Fruit fly (Drosophila melanogaster) whole organism, embryonic: Measurements from ENCODE around the gene parvin.
A peak's percentile ranks its signal among the peaks of the same experiment; 100 is the strongest.

ENCODE experiments used
- CG10321 ChIP-seq: fragments of 200-800 bp; sonication (Bioruptor generic); IDR thresholded peaks from 2 replicates; pipeline ENCODE4 v1.3.6; 2022; ENCODE audit warnings: missing biosample characterization, missing genetic modification characterization
- CG10543 ChIP-seq: fragments of 200-800 bp; sonication (Bioruptor generic); optimal IDR thresholded peaks from 3 replicates; lab custom pipeline; 2017; ENCODE audit warnings: missing biosample characterization, mild to moderate bottlenecking, missing genetic modification characterization, moderate library complexity
- CG10654 ChIP-seq: fragments of 200-800 bp; sonication (Bioruptor generic); optimal IDR thresholded peaks from 2 replicates; lab custom pipeline; 2016; ENCODE audit warnings: missing biosample characterization, missing genetic modification characterization
- CG12236 ChIP-seq: fragments of 200-800 bp; sonication (Bioruptor generic); optimal IDR thresholded peaks from 2 replicates; lab custom pipeline; 2016; ENCODE audit warnings: missing biosample characterization, missing genetic modification characterization
- CG12942 ChIP-seq: fragments of 200-800 bp; sonication (Bioruptor generic); optimal IDR thresholded peaks from 3 replicates; lab custom pipeline; 2016; ENCODE audit warnings: missing biosample characterization, missing genetic modification characterization
- CG14014 ChIP-seq: fragments of 200-800 bp; sonication (Bioruptor generic); IDR thresholded peaks from 2 replicates; pipeline ENCODE4 v1.3.6; 2022; ENCODE audit warnings: missing biosample characterization, missing genetic modification characterization
- CG14050 ChIP-seq: fragments of 200-800 bp; sonication (Bioruptor generic); IDR thresholded peaks from 3 replicates; pipeline ENCODE4 v1.3.6; 2022; ENCODE audit warnings: missing biosample characterization, missing genetic modification characterization
- CG15269 ChIP-seq: fragments of 200-800 bp; sonication (Bioruptor generic); optimal IDR thresholded peaks from 2 replicates; lab custom pipeline; 2018; ENCODE audit warnings: missing biosample characterization, mild to moderate bottlenecking, missing genetic modification characterization, moderate library complexity
- CG1647 ChIP-seq: fragments of 200-800 bp; sonication (Bioruptor generic); optimal IDR thresholded peaks from 3 replicates; lab custom pipeline; 2016; ENCODE audit warnings: missing biosample characterization, missing genetic modification characterization
- CG16779 ChIP-seq: fragments of 200-800 bp; sonication (Bioruptor generic); IDR thresholded peaks from 2 replicates; pipeline ENCODE4 v1.3.6; 2022; ENCODE audit warnings: missing biosample characterization, missing genetic modification characterization
- CG17912 ChIP-seq: fragments of 200-800 bp; sonication (Bioruptor generic); optimal IDR thresholded peaks from 2 replicates; lab custom pipeline; 2018; ENCODE audit warnings: missing biosample characterization, mild to moderate bottlenecking, missing genetic modification characterization
- CG18599 ChIP-seq: fragments of 200-800 bp; sonication (Bioruptor generic); optimal IDR thresholded peaks from 3 replicates; lab custom pipeline; 2017; ENCODE audit warnings: missing biosample characterization, missing genetic modification characterization, mild to moderate bottlenecking, moderate library complexity, missing genetic modification reagents
- CG30431 ChIP-seq: fragments of 200-800 bp; sonication (Bioruptor generic); optimal IDR thresholded peaks from 2 replicates; lab custom pipeline; 2017; ENCODE audit warnings: missing biosample characterization, missing genetic modification characterization
- CG31388 ChIP-seq: fragments of 200-800 bp; sonication (Bioruptor generic); optimal IDR thresholded peaks from 2 replicates; lab custom pipeline; 2016; ENCODE audit warnings: missing biosample characterization, missing genetic modification characterization
- CG3281 ChIP-seq: fragments of 200-800 bp; sonication (Bioruptor generic); optimal IDR thresholded peaks from 3 replicates; lab custom pipeline; 2017; ENCODE audit warnings: missing biosample characterization, mild to moderate bottlenecking, missing genetic modification characterization
- CG3847 ChIP-seq: fragments of 200-800 bp; sonication (Bioruptor generic); IDR thresholded peaks from 2 replicates; pipeline ENCODE4 v1.3.6; 2022; ENCODE audit warnings: missing biosample characterization, missing genetic modification characterization
- CG6854 ChIP-seq: fragments of 200-800 bp; sonication (Bioruptor generic); optimal IDR thresholded peaks from 3 replicates; lab custom pipeline; 2017; ENCODE audit warnings: missing biosample characterization, mild to moderate bottlenecking, missing genetic modification characterization
- CG7357 ChIP-seq: fragments of 200-800 bp; sonication (Bioruptor generic); IDR thresholded peaks from 3 replicates; pipeline ENCODE4 v1.3.6; 2022; ENCODE audit warnings: missing biosample characterization, missing genetic modification characterization
- CG7372 ChIP-seq: fragments of 200-800 bp; sonication (Bioruptor generic); IDR thresholded peaks from 2 replicates; pipeline ENCODE4 v1.3.6; 2022; ENCODE audit warnings: missing biosample characterization, missing genetic modification characterization
- Dad ChIP-seq: fragments of 200-800 bp; sonication (Bioruptor generic); optimal IDR thresholded peaks from 3 replicates; lab custom pipeline; 2016; ENCODE audit warnings: missing biosample characterization, missing genetic modification characterization
- Dek ChIP-seq: fragments of 200-800 bp; sonication (Bioruptor generic); optimal IDR thresholded peaks from 3 replicates; lab custom pipeline; 2019; ENCODE audit warnings: missing biosample characterization, mild to moderate bottlenecking, missing genetic modification characterization, moderate library complexity
- Gsc ChIP-seq: fragments of 200-800 bp; sonication (Bioruptor generic); IDR thresholded peaks from 2 replicates; pipeline ENCODE4 v1.3.6; 2022; ENCODE audit warnings: missing biosample characterization, missing genetic modification characterization
- Gug ChIP-seq: fragments of 200-800 bp; sonication (Bioruptor generic); IDR thresholded peaks from 4 replicates; pipeline ENCODE4 v1.3.6; 2022; ENCODE audit warnings: missing biosample characterization, missing genetic modification characterization
- H2.0 ChIP-seq: fragments of 200-800 bp; sonication (Bioruptor generic); IDR thresholded peaks from 2 replicates; pipeline ENCODE4 v1.3.6; 2022; ENCODE audit warnings: missing biosample characterization, missing genetic modification characterization
- Hr78 ChIP-seq, 2 experiments: fragments of 200-800 bp in 1 of 2; fragments of >200 bp in 1 of 2; sonication (Bioruptor generic) in 1 of 2; optimal IDR thresholded peaks; 2 replicates each; lab custom pipeline; 2017 to 2019; ENCODE audit warnings: missing biosample characterization in 2 of 2, missing genetic modification characterization in 2 of 2, mild to moderate bottlenecking in 1 of 2, moderate library complexity in 1 of 2
- Oaz ChIP-seq: fragments of 200-800 bp; sonication (Bioruptor generic); IDR thresholded peaks from 2 replicates; pipeline ENCODE4 v1.3.6; 2022; ENCODE audit warnings: missing biosample characterization, missing genetic modification characterization
- PHDP ChIP-seq: fragments of 200-800 bp; sonication (Bioruptor generic); optimal IDR thresholded peaks from 3 replicates; lab custom pipeline; 2018; ENCODE audit warnings: missing biosample characterization, mild to moderate bottlenecking, missing genetic modification characterization, moderate library complexity
- Ravus ChIP-seq: fragments of 200-800 bp; sonication (Bioruptor generic); IDR thresholded peaks from 2 replicates; pipeline ENCODE4 v1.3.6; 2022; ENCODE audit warnings: missing biosample characterization, missing genetic modification characterization
- br ChIP-seq: fragments of >200 bp; optimal IDR thresholded peaks from 2 replicates; lab custom pipeline; 2017
- crol ChIP-seq: fragments of 200-800 bp; sonication (Bioruptor generic); IDR thresholded peaks from 2 replicates; pipeline ENCODE4 v1.3.6; 2022; ENCODE audit warnings: missing biosample characterization, missing genetic modification characterization
- dimm ChIP-seq: fragments of 200-800 bp; sonication (Bioruptor generic); IDR thresholded peaks from 2 replicates; pipeline ENCODE4 v1.3.6; 2022; ENCODE audit warnings: missing biosample characterization, missing genetic modification characterization
- fd3F ChIP-seq: fragments of 200-800 bp; sonication (Bioruptor generic); optimal IDR thresholded peaks from 2 replicates; lab custom pipeline; 2018; ENCODE audit warnings: missing biosample characterization, mild to moderate bottlenecking, missing genetic modification characterization, moderate library complexity
- fd96Cb ChIP-seq: fragments of 200-800 bp; sonication (Bioruptor generic); optimal IDR thresholded peaks from 2 replicates; lab custom pipeline; 2018; ENCODE audit warnings: missing biosample characterization, mild to moderate bottlenecking, missing genetic modification characterization, moderate library complexity
- grau ChIP-seq: fragments of 200-800 bp; optimal IDR thresholded peaks from 3 replicates; lab custom pipeline; 2019; ENCODE audit warnings: missing biosample characterization, mild to moderate bottlenecking, missing genetic modification characterization, moderate library complexity
- hkb ChIP-seq, 2 experiments: fragments of 200-800 bp in 1 of 2; fragments of >200 bp in 1 of 2; sonication (Bioruptor generic) in 1 of 2; IDR thresholded peaks in 1 of 2; optimal IDR thresholded peaks in 1 of 2; 2 replicates each; pipeline versions ENCODE4 v1.3.6 to Lab custom; 2017 to 2022; ENCODE audit warnings: missing biosample characterization in 1 of 2, missing genetic modification characterization in 1 of 2
- hth ChIP-seq: fragments of >200 bp; optimal IDR thresholded peaks from 2 replicates; lab custom pipeline; 2017; ENCODE audit warnings: inconsistent platforms
- inv ChIP-seq: fragments of 200-800 bp; sonication (Bioruptor generic); IDR thresholded peaks from 2 replicates; pipeline ENCODE4 v1.3.6; 2022; ENCODE audit warnings: missing biosample characterization, missing genetic modification characterization; ENCODE audit not compliant: partially characterized antibody
- jing ChIP-seq: fragments of 200-800 bp; sonication (Bioruptor generic); optimal IDR thresholded peaks from 2 replicates; lab custom pipeline; 2018; ENCODE audit warnings: missing biosample characterization, mild to moderate bottlenecking, missing genetic modification characterization
- jumu ChIP-seq: fragments of 200-800 bp; sonication (Bioruptor generic); optimal IDR thresholded peaks from 3 replicates; lab custom pipeline; 2016; ENCODE audit warnings: missing biosample characterization, missing genetic modification characterization
- kay ChIP-seq: fragments of 200-800 bp; sonication (Bioruptor generic); optimal IDR thresholded peaks from 2 replicates; lab custom pipeline; 2016; ENCODE audit warnings: missing biosample characterization, missing genetic modification characterization
- kni ChIP-seq: fragments of 200-800 bp; sonication (Bioruptor generic); optimal IDR thresholded peaks from 3 replicates; lab custom pipeline; 2017; ENCODE audit warnings: mild to moderate bottlenecking, missing biosample characterization, missing genetic modification reagents, missing genetic modification characterization
- knrl ChIP-seq: fragments of 200-800 bp; sonication (Bioruptor generic); IDR thresholded peaks from 3 replicates; pipeline ENCODE4 v1.3.6; 2022; ENCODE audit warnings: missing biosample characterization, missing genetic modification characterization; ENCODE audit not compliant: partially characterized antibody
- nom ChIP-seq: fragments of 200-800 bp; sonication (Bioruptor generic); optimal IDR thresholded peaks from 2 replicates; lab custom pipeline; 2017; ENCODE audit warnings: missing biosample characterization, missing genetic modification characterization, mild to moderate bottlenecking, moderate library complexity, missing genetic modification reagents
- onecut ChIP-seq: fragments of 200-800 bp; sonication (Bioruptor generic); IDR thresholded peaks from 2 replicates; pipeline ENCODE4 v1.3.6; 2022; ENCODE audit warnings: missing biosample characterization, missing genetic modification characterization
- sd ChIP-seq: fragments of 200-800 bp; sonication (Bioruptor generic); optimal IDR thresholded peaks from 3 replicates; lab custom pipeline; 2018; ENCODE audit warnings: missing biosample characterization, mild to moderate bottlenecking, missing genetic modification characterization, moderate library complexity
- sens-2 ChIP-seq: fragments of 200-800 bp; sonication (Bioruptor generic); IDR thresholded peaks from 2 replicates; pipeline ENCODE4 v1.3.6; 2022; ENCODE audit warnings: missing biosample characterization, missing genetic modification characterization
- sisA ChIP-seq: fragments of 200-800 bp; sonication (Bioruptor generic); IDR thresholded peaks from 2 replicates; pipeline ENCODE4 v1.3.6; 2022; ENCODE audit warnings: missing biosample characterization, missing genetic modification characterization
- stc ChIP-seq: fragments of 200-800 bp; sonication (Bioruptor generic); IDR thresholded peaks from 2 replicates; pipeline ENCODE4 v1.3.6; 2022; ENCODE audit warnings: missing biosample characterization, missing genetic modification characterization
- toy ChIP-seq: fragments of 200-800 bp; sonication (Bioruptor generic); IDR thresholded peaks from 2 replicates; pipeline ENCODE4 v1.3.6; 2022; ENCODE audit warnings: missing biosample characterization, missing genetic modification characterization
- wek ChIP-seq: fragments of 200-800 bp; sonication (Bioruptor generic); optimal IDR thresholded peaks from 3 replicates; lab custom pipeline; 2018; ENCODE audit warnings: missing biosample characterization, mild to moderate bottlenecking, missing genetic modification characterization, moderate library complexity
- zfh1 ChIP-seq: fragments of 200-800 bp; sonication (Bioruptor generic); IDR thresholded peaks from 3 replicates; pipeline ENCODE4 v1.3.6; 2022; ENCODE audit warnings: missing biosample characterization, missing genetic modification characterization

The parvin gene

DNA sequence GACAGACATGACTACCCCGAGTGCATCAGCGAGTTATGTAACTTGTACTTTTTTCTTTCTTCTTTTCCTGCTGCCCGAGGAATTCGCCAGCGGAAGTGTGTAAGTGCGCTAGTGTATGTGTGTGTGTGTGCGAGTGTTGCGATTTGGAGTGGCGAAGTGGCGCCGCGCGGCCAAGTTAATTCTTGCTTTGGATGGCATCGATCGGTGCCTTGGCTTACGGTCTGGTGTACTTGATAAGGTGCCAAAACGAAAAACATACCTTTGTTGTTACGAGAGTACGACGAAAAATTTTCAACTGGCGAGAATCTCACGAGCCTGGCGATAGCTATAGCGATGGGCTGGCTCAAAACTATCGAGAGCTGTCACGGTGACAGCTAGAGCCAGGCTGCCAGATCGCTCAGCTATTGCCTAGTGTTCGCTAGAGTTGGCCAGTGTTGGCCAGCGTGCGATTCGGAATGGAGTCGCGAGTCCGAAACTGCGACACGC is 1.8 kb upstream of the parvin start, which contains the start of the genes CG18809, COX6B, CG33932 and Rpp20 (continued):
- TF ChIP-seq stc (no peak), Dad (peak; percentile 60), fd96Cb (tag; lab: Kevin White, UChicago) (no peak), sisA (GFP tag; lab: Robert Waterston, UW) (peak; percentile 62; the same call in 1 of the 2 replicates), grau (tag; lab: Kevin White, UChicago) (peak; percentile 54), crol (GFP tag; lab: Robert Waterston, UW) (no peak), CG1647 (GFP tag; lab: Kevin White, UChicago) (peak; percentile 63), onecut (GFP tag; lab: Robert Waterston, UW) (peak; percentile 53), CG7357 (GFP tag; lab: Robert Waterston, UW) (no peak), CG10543 (GFP tag; lab: Kevin White, UChicago) (peak; percentile 58), CG10654 (GFP tag; lab: Kevin White, UChicago) (peak; percentile 56), knrl (GFP tag; lab: Robert Waterston, UW) (peak; percentile 96), kni (GFP tag; lab: Kevin White, UChicago) (peak; percentile 26), CG3281 (GFP tag; lab: Kevin White, UChicago) (peak; percentile 60), CG12942 (GFP tag; lab: Kevin White, UChicago) (peak; percentile 68), Oaz (no peak), Dek (tag; lab: Kevin White, UChicago) (peak; percentile 34), Ravus (GFP tag; lab: Robert Waterston, UW) (no peak), zfh1 (GFP tag; lab: Robert Waterston, UW) (peak; percentile 66; the same call in 2 of the 3 replicates), CG16779 (GFP tag; lab: Robert Waterston, UW) (peak; percentile 60; the same call in 1 of the 2 replicates), CG30431 (peak; percentile 23), Hr78 (GFP tag; optimal IDR thresholded peaks at IDR 0.05; lab: Kevin White, UChicago) (no peak), Gug (GFP tag; lab: Robert Waterston, UW) (peak; percentile 65; the same call in 3 of the 4 replicates), CG12236 (peak; percentile 2), CG10321 (GFP tag; lab: Robert Waterston, UW) (peak; percentile 46; the same call in 1 of the 2 replicates), CG17912 (peak; percentile 52), CG3847 (GFP tag; lab: Robert Waterston, UW) (peak; percentile 94), H2.0 (GFP tag; lab: Robert Waterston, UW) (peak; percentile 28; the same call in 1 of the 2 replicates), wek (GFP tag; lab: Kevin White, UChicago) (no peak), PHDP (tag; lab: Kevin White, UChicago) (peak; percentile 45), hth (lab: Kevin White, UChicago) (no peak), CG14014 (GFP tag; lab: Robert Waterston, UW) (peak; percentile 56), dimm (no peak), br (lab: Kevin White, UChicago) (no peak), toy (no peak), nom (GFP tag; lab: Kevin White, UChicago) (peak; percentile 42), CG7372 (GFP tag; lab: Robert Waterston, UW) (peak; percentile 47), CG6854 (GFP tag; lab: Kevin White, UChicago) (no peak), Gsc (GFP tag; lab: Robert Waterston, UW) (no peak), hkb (optimal IDR thresholded peaks at IDR 0.05; lab: Kevin White, UChicago) (no peak), hkb (GFP tag; IDR thresholded peaks at IDR 0.05; lab: Robert Waterston, UW) (peak; percentile 63), sens-2 (GFP tag; lab: Robert Waterston, UW) (peak; percentile 18; the same call in 1 of the 2 replicates), CG18599 (GFP tag; lab: Kevin White, UChicago) (peak; percentile 74), inv (GFP tag; lab: Robert Waterston, UW) (peak; percentile 94), kay (GFP tag; lab: Kevin White, UChicago) (peak; percentile 12), CG14050 (GFP tag; lab: Robert Waterston, UW) (0 out of 3 replicates have a peak, but pooled peaks have one; percentile 21), jing (no peak), jumu (GFP tag; lab: Kevin White, UChicago) (peak; percentile 78), CG31388 (no peak), fd3F (GFP tag; lab: Kevin White, UChicago) (no peak), sd (tag; lab: Kevin White, UChicago) (peak; percentile 73), CG15269 (peak; percentile 25)
